Fruit fly (Drosophila melanogaster): Measurements from ENCODE around the gene CG5758.
A peak's percentile ranks its signal among the peaks of the same experiment; 100 is the strongest.

The CG5758 gene

dm6 chr2L:18153068-18153467, 33.3 kb downstream of the CG5758 start, which contains the start of gene CG17681 (continued):
- TF ChIP-seq spab (GFP tag; optimal IDR thresholded peaks at IDR 0.05) (no peak), CG3919 (GFP tag; optimal IDR thresholded peaks at IDR 0.05) (no peak), CG8119 (GFP tag; IDR thresholded peaks at IDR 0.05) (no peak), Hr4 (GFP tag; optimal IDR thresholded peaks at IDR 0.05) (no peak), OdsH (GFP tag; optimal IDR thresholded peaks at IDR 0.05) (peak; percentile 44), CG10631 (GFP tag; optimal IDR thresholded peaks at IDR 0.05) (peak; percentile 21), CG11762 (GFP tag; optimal IDR thresholded peaks at IDR 0.05; ENCODE audit: insufficient read depth) (no peak), Eip78C (GFP tag) (no peak), Hr39 (GFP tag; optimal IDR thresholded peaks at IDR 0.05) (peak; percentile 1), CG11902 (GFP tag; optimal IDR thresholded peaks at IDR 0.05) (no peak), CG32006 (GFP tag; optimal IDR thresholded peaks at IDR 0.05) (no peak), CG6854 (GFP tag; optimal IDR thresholded peaks at IDR 0.05) (no peak), cyc (GFP tag; optimal IDR thresholded peaks at IDR 0.05) (peak; percentile 42), CG6276 (GFP tag; optimal IDR thresholded peaks at IDR 0.05) (no peak), eg (GFP tag; IDR thresholded peaks at IDR 0.05) (no peak), CG7368 (GFP tag; optimal IDR thresholded peaks at IDR 0.05) (no peak), CG6163 (GFP tag; IDR thresholded peaks at IDR 0.05) (no peak; the same call in 2 of the 3 replicates), svp (GFP tag) (no peak), achi (GFP tag; optimal IDR thresholded peaks at IDR 0.05) (no peak)

- TF ChIP-seq CG8632 (GFP tag; optimal IDR thresholded peaks at IDR 0.05) (no peak), CG6276 (GFP tag; optimal IDR thresholded peaks at IDR 0.05) (no peak), CG4318 (GFP tag; optimal IDR thresholded peaks at IDR 0.05) (no peak), Gug (GFP tag; IDR thresholded peaks at IDR 0.05) (no peak), CG6792 (GFP tag; optimal IDR thresholded peaks at IDR 0.05) (no peak)
Measured at dm6 chr2L:18154551-18154950, 34.8 kb downstream of the CG5758 start, which contains the start of gene CG15155. Gene CG15155, plus strand, starts transcription at chr2L:18154851.

DNA sequence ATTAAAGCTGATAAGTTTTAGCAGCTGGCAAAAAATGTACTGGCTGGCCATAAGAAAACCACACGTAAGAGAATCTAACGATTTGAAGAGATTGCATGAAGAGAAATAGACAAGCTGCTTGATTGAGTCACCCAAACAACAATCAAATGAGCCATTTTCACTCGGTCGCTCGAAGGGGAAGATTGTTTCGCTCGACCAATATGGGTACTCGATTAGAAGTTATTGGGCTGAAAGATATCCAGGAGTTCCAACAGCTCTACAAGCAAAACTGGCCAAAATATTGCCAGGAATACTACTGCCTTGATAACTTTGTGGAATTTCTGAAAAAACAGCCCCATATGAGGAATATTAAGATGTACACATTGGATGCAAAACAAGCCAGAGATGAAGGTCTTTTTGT, 36.1 kb downstream of the CG5758 start, which contains the start of gene CG5783:
CG5783 (plus strand) TSS at position 167 of the 400 bp plus-strand sequence.
- TF ChIP-seq achi (GFP tag; optimal IDR thresholded peaks at IDR 0.05) (no peak), Sox15 (GFP tag; optimal IDR thresholded peaks at IDR 0.05) (no peak), CG11902 (GFP tag; optimal IDR thresholded peaks at IDR 0.05) (no peak), CG3919 (GFP tag; optimal IDR thresholded peaks at IDR 0.05) (no peak), svp (GFP tag) (no peak), CG15336 (GFP tag; IDR thresholded peaks at IDR 0.05) (no peak), lz (GFP tag; optimal IDR thresholded peaks at IDR 0.05) (no peak)

dm6 chr2L:18158622-18159043, 38.8 kb downstream of the CG5758 start:
- TF ChIP-seq CG11762 (GFP tag; optimal IDR thresholded peaks at IDR 0.05; ENCODE audit: insufficient read depth) (no peak), CG6808 (GFP tag; optimal IDR thresholded peaks at IDR 0.05) (no peak), fkh (GFP tag; optimal IDR thresholded peaks at IDR 0.05) (peak; percentile 20)

DNA sequence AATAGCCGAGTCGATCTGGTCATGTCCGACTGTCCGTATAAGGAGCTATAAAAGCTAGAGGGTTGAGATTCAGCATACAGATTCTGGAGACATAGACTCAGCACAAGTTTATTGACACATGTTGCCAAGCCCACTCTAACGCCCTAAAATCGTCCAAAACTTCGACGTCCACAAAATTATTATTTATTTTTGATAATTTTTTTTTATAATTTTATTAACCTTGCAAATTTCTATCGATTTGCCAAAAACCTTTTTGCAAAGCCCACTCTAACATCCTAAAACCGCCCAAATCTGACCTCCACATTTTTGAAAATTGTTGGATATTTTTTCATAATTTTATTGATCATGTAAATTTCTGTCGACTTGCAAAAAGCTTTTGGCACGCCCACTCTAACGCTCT, 39.4 kb downstream of the CG5758 start, which contains the start of gene JMJD4:
JMJD4 (minus strand) TSS at position 101 of the 400 bp plus-strand sequence.
- TF ChIP-seq Lpt (GFP tag; optimal IDR thresholded peaks at IDR 0.05) = no peak
- no peak for TF ChIP-seq salr (GFP tag; optimal IDR thresholded peaks at IDR 0.05)
- no peak for TF ChIP-seq Eip75B (GFP tag; optimal IDR thresholded peaks at IDR 0.05)
- no peak for TF ChIP-seq Ets96B (tag; optimal IDR thresholded peaks at IDR 0.05)
- TF ChIP-seq Hr4 (GFP tag; optimal IDR thresholded peaks at IDR 0.05) = no peak
- no peak for TF ChIP-seq CG31627 (GFP tag; optimal IDR thresholded peaks at IDR 0.05)

All from whole organism, prepupa.